Fruit fly (Drosophila melanogaster) whole organism, adult: ENCODE results near the gene CG15046.

Experiments
- CG33017 ChIP-seq: fragments of 200-800 bp; sonication (Bioruptor generic); optimal IDR thresholded peaks from 2 replicates; lab custom pipeline; 2018; ENCODE audit warnings: missing biosample characterization, mild to moderate bottlenecking, missing genetic modification characterization, moderate library complexity
- kay ChIP-seq: fragments of 200-800 bp; sonication (Bioruptor generic); peaks from one replicate; lab custom pipeline; 2016; ENCODE audit warnings: missing biosample characterization, missing genetic modification characterization, borderline replicate concordance

DNA sequence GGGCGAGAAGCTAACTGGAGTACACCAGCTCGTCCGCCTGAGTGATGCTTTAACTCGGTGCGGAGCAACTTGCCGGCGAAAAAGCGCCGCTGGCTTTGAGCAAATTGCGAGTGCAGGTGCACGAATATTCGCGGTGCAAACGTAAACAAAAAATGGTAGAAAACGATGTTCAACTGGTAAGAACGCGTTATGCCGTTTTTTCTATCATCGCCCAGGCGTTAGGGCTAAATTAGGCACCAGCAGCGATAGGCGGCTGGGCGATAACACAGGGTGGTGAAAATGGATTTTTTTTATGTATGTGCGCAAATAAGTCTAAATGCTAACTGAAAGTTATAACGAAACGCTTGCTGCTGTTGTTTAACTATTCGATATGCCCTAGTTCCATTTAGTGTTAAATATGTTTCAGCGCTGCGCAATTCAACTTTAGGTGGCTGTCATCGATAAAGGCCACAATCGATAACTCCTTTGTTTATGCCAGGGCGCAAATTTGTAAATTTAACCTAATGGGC, 10.3 kb upstream of the CG15046 start, which contains the start of the genes Pgant7 and Xrcc2:
- TF ChIP-seq kay (GFP tag; lab: Kevin White, UChicago) (no peak), CG33017 (tag; lab: Kevin White, UChicago) (no peak)
